Fruit fly (Drosophila melanogaster): ENCODE results near the gene CG15130.

The CG15130 gene

dm6 chr2L:20417597-20418286 is 6.7 kb downstream of the CG15130 start:
- peak; percentile 38 for TF ChIP-seq noc (tag; optimal IDR thresholded peaks at IDR 0.05)

dm6 chr2L:20416754-20417563 is 7.5 kb downstream of the CG15130 start, which contains the start of the genes CG10949 and Arpc2:
TSS of gene CG10949 (minus strand) at chr2L:20416918.
TSS of gene Arpc2 (plus strand) at chr2L:20417057.
- TF ChIP-seq noc (tag; optimal IDR thresholded peaks at IDR 0.05): peak; percentile 41

- TF ChIP-seq noc (tag; optimal IDR thresholded peaks at IDR 0.05): no peak
These were observed 9.7 kb downstream of the CG15130 start, which contains the start of gene CG10947 for dm6 chr2L:20414750-20415211. TSS of gene CG10947 (minus strand) at chr2L:20414800.

- TF ChIP-seq noc (tag; optimal IDR thresholded peaks at IDR 0.05): no peak
These were observed 10.6 kb downstream of the CG15130 start for dm6 chr2L:20413826-20414225.

dm6 chr2L:20401408-20401807 is 23.1 kb downstream of the CG15130 start:
- no peak for TF ChIP-seq noc (tag; optimal IDR thresholded peaks at IDR 0.05)

- no peak for TF ChIP-seq noc (tag; optimal IDR thresholded peaks at IDR 0.05)
These were observed 23.6 kb downstream of the CG15130 start for dm6 chr2L:20400875-20401274.

dm6 chr2L:20399239-20399638 is 25.2 kb downstream of the CG15130 start:
- no peak for TF ChIP-seq noc (tag; optimal IDR thresholded peaks at IDR 0.05)

dm6 chr2L:20397032-20397431 is 27.4 kb downstream of the CG15130 start:
- TF ChIP-seq noc (tag; optimal IDR thresholded peaks at IDR 0.05): no peak

dm6 chr2L:20390004-20390403 is 34.5 kb downstream of the CG15130 start:
- TF ChIP-seq noc (tag; optimal IDR thresholded peaks at IDR 0.05): peak; percentile 65

dm6 chr2L:20382141-20382815 is 42.2 kb downstream of the CG15130 start, which contains the start of gene CG16798:
TSS of gene CG16798 (minus strand) at chr2L:20382356.
- TF ChIP-seq noc (tag; optimal IDR thresholded peaks at IDR 0.05): no peak

- TF ChIP-seq noc (tag; optimal IDR thresholded peaks at IDR 0.05): no peak
These were observed 43.1 kb downstream of the CG15130 start for dm6 chr2L:20381329-20381728.

- no peak for TF ChIP-seq noc (tag; optimal IDR thresholded peaks at IDR 0.05)
These were observed 50.4 kb downstream of the CG15130 start, which contains the start of gene Ugt37A1 for dm6 chr2L:20374054-20374507. TSS of gene Ugt37A1 (minus strand) at chr2L:20374104.
